Worm (Caenorhabditis elegans) whole organism, L4/young adult: ENCODE measurements around the gene dod-22.

ENCODE experiments used
- dao-5 ChIP-seq: sonication (generic microtip); optimal IDR thresholded peaks from 2 replicates; lab custom pipeline; 2016; ENCODE audit warnings: missing genotype, missing genetic modification characterization, moderate library complexity, missing compliant biosample characterization
- him-1 ChIP-seq: sonication (generic microtip); optimal IDR thresholded peaks from 2 replicates; lab custom pipeline; 2016; ENCODE audit warnings: missing genotype, missing genetic modification reagents, missing genetic modification characterization, missing compliant biosample characterization

DNA sequence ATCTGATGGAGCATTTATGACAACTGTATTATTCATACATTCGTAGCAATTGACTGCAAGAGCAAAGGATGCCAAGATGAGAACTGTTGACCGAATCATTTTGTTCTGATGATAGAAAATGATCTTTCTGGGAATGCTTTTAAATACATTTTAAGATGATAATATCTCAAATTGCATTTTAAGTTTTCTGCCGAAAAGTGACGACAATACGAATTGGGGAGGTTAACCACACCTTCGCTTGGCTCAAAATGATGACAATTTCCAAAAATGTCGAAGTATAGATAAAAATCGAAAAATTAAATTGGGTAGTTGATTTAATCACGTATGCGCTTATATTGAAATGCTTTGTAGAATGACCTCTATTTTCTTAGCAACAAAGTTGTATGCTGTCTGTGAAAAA is 23.9 kb upstream of the dod-22 start, which contains the start of gene dod-24:
- TF ChIP-seq dao-5 (tag; lab: Kevin White, UChicago) (no peak), him-1 (tag; lab: Kevin White, UChicago) (no peak)
